Fruit fly (Drosophila melanogaster) whole organism: ENCODE data around the gene CG18530.

Source experiments
- CG8478 ChIP-seq: fragments of >200 bp; optimal IDR thresholded peaks from 2 replicates; lab custom pipeline; 2018; ENCODE audit warnings: inconsistent platforms
- pan ChIP-seq: fragments of >200 bp; optimal IDR thresholded peaks from 2 replicates; lab custom pipeline; 2017
- usp ChIP-seq: fragments of >200 bp; optimal IDR thresholded peaks from 2 replicates; lab custom pipeline; 2017; ENCODE audit warnings: missing biosample characterization, missing genetic modification characterization, mixed read lengths

dm6 chr3R:12644621-12645310, 11.6 kb downstream of the CG18530 start:
- TF ChIP-seq pan (lab: Kevin White, UChicago) (no peak), usp (no peak), CG8478 (lab: Kevin White, UChicago) (no peak)
